Worm (Caenorhabditis elegans) whole organism, mixed stage, embryonic: ENCODE results near the gene F30B5.11.

Source experiments
- ceh-43 ChIP-seq: fragments of 200-800 bp; sonication (Bioruptor generic); optimal IDR thresholded peaks from 2 replicates; lab custom pipeline; 2018; ENCODE audit warnings: mild to moderate bottlenecking, missing genetic modification characterization, moderate library complexity, missing compliant biosample characterization
- unc-62 ChIP-seq: fragments of 150-350 bp; optimal IDR thresholded peaks from 2 replicates; lab custom pipeline; 2014; ENCODE audit warnings: missing biosample characterization, missing genetic modification reagents, missing genetic modification characterization

DNA sequence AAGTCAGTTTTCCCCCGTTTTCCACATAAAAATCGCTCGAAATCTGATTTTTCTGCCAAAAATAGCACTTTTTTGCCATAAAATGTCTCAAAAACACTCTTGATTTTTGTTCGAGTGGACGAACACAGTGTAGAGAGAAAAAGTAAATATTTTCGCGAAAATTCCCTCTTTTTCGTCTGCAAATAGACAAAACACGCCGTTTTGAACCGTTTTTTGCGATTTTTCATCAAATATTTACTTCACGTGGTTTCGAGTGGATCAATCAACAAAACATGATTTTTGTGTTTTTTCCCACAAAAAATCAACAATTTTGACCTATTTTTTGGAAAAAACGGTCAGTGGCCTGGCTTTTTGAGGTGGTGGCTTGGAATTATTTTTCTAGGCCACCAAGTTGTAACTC lies 10.8 kb downstream of the F30B5.11 start:
- TF ChIP-seq ceh-43 (GFP tag; lab: Kevin White, UChicago), result no peak
- TF ChIP-seq unc-62 (GFP tag; lab: Kevin White, UChicago), result no peak
